Fruit fly (Drosophila melanogaster) whole organism, embryonic: ENCODE measurements around the gene Mgstl.
A peak's percentile ranks its signal among the peaks of the same experiment; 100 is the strongest.

ENCODE experiments used
- Adf1 ChIP-seq: fragments of 200-800 bp; sonication (Bioruptor generic); IDR thresholded peaks from 2 replicates; pipeline ENCODE4 v1.3.6; 2022; ENCODE audit warnings: missing biosample characterization, missing genetic modification characterization
- Aef1 ChIP-seq: fragments of 200-800 bp; sonication (Bioruptor generic); IDR thresholded peaks from 3 replicates; pipeline ENCODE4 v1.3.6; 2022; ENCODE audit warnings: missing biosample characterization, missing genetic modification characterization
- BtbVII ChIP-seq: fragments of 200-800 bp; sonication (Bioruptor generic); optimal IDR thresholded peaks from 3 replicates; lab custom pipeline; 2017; ENCODE audit warnings: missing biosample characterization, mild to moderate bottlenecking, missing genetic modification characterization
- C15 ChIP-seq: fragments of 200-800 bp; sonication (Bioruptor generic); IDR thresholded peaks from 3 replicates; pipeline ENCODE4 v1.3.6; 2022; ENCODE audit warnings: missing biosample characterization, missing genetic modification characterization
- CG10366 ChIP-seq: fragments of 200-800 bp; sonication (Bioruptor generic); IDR thresholded peaks from 2 replicates; pipeline ENCODE4 v1.3.6; 2022; ENCODE audit warnings: missing biosample characterization, missing genetic modification characterization
- CG11695 ChIP-seq: fragments of 200-800 bp; sonication (Bioruptor generic); IDR thresholded peaks from 3 replicates; pipeline ENCODE4 v1.3.6; 2022; ENCODE audit warnings: missing biosample characterization, missing genetic modification characterization
- CG12659 ChIP-seq: fragments of 200-800 bp; sonication (Bioruptor generic); optimal IDR thresholded peaks from 3 replicates; lab custom pipeline; 2017; ENCODE audit warnings: mild to moderate bottlenecking, missing biosample characterization, missing genetic modification reagents, missing genetic modification characterization
- CG14014 ChIP-seq: fragments of 200-800 bp; sonication (Bioruptor generic); IDR thresholded peaks from 2 replicates; pipeline ENCODE4 v1.3.6; 2022; ENCODE audit warnings: missing biosample characterization, missing genetic modification characterization
- CG14860 ChIP-seq: fragments of 200-800 bp; sonication (Bioruptor generic); IDR thresholded peaks from 3 replicates; pipeline ENCODE4 v1.3.6; 2022; ENCODE audit warnings: missing biosample characterization, missing genetic modification characterization; ENCODE audit not compliant: partially characterized antibody
- CG15073 ChIP-seq: fragments of 200-800 bp; sonication (Bioruptor generic); optimal IDR thresholded peaks from 2 replicates; lab custom pipeline; 2016; ENCODE audit warnings: missing biosample characterization, missing genetic modification characterization
- CG17328 ChIP-seq: fragments of 200-800 bp; sonication (Bioruptor generic); IDR thresholded peaks from 2 replicates; pipeline ENCODE4 v1.3.6; 2022; ENCODE audit warnings: missing biosample characterization, missing genetic modification characterization
- CG17359 ChIP-seq: fragments of 200-800 bp; sonication (Bioruptor generic); optimal IDR thresholded peaks from 3 replicates; lab custom pipeline; 2018; ENCODE audit warnings: missing biosample characterization, mild to moderate bottlenecking, missing genetic modification characterization, moderate library complexity
- CG18599 ChIP-seq: fragments of 200-800 bp; sonication (Bioruptor generic); optimal IDR thresholded peaks from 3 replicates; lab custom pipeline; 2017; ENCODE audit warnings: missing biosample characterization, missing genetic modification characterization, mild to moderate bottlenecking, moderate library complexity, missing genetic modification reagents
- CG4820 ChIP-seq: fragments of 200-800 bp; sonication (Bioruptor generic); optimal IDR thresholded peaks from 3 replicates; lab custom pipeline; 2016; ENCODE audit warnings: missing biosample characterization, missing genetic modification characterization
- CG5953 ChIP-seq: fragments of 200-800 bp; sonication (Bioruptor generic); IDR thresholded peaks from 2 replicates; pipeline ENCODE4 v1.3.6; 2022; ENCODE audit warnings: missing biosample characterization, missing genetic modification characterization
- CG6689 ChIP-seq: fragments of 200-800 bp; sonication (Bioruptor generic); IDR thresholded peaks from 2 replicates; pipeline ENCODE4 v1.3.6; 2022; ENCODE audit warnings: missing biosample characterization, missing genetic modification characterization
- Dad ChIP-seq: fragments of 200-800 bp; sonication (Bioruptor generic); optimal IDR thresholded peaks from 3 replicates; lab custom pipeline; 2016; ENCODE audit warnings: missing biosample characterization, missing genetic modification characterization
- Drgx ChIP-seq: fragments of 200-800 bp; sonication (Bioruptor generic); IDR thresholded peaks from 2 replicates; pipeline ENCODE4 v1.3.6; 2022; ENCODE audit warnings: missing biosample characterization, missing genetic modification characterization
- Ets65A ChIP-seq: fragments of 200-800 bp; sonication (Bioruptor generic); peaks from one replicate; lab custom pipeline; 2016; ENCODE audit warnings: missing biosample characterization, missing genetic modification characterization
- Gug ChIP-seq: fragments of 200-800 bp; sonication (Bioruptor generic); IDR thresholded peaks from 4 replicates; pipeline ENCODE4 v1.3.6; 2022; ENCODE audit warnings: missing biosample characterization, missing genetic modification characterization
- Hr39 ChIP-seq: fragments of >200 bp; optimal IDR thresholded peaks from 2 replicates; lab custom pipeline; 2017
- Lpt ChIP-seq: fragments of >200 bp; optimal IDR thresholded peaks from 2 replicates; lab custom pipeline; 2018; ENCODE audit warnings: missing biosample characterization, missing genetic modification characterization
- Max ChIP-seq: fragments of 200-800 bp; sonication (Bioruptor generic); optimal IDR thresholded peaks from 2 replicates; lab custom pipeline; 2016; ENCODE audit warnings: missing biosample characterization, mild to moderate bottlenecking, missing genetic modification characterization
- Myb ChIP-seq: fragments of 200-800 bp; sonication (Bioruptor generic); optimal IDR thresholded peaks from 2 replicates; lab custom pipeline; 2016; ENCODE audit warnings: missing biosample characterization, missing genetic modification characterization
- NK7.1 ChIP-seq: fragments of 200-800 bp; sonication (Bioruptor generic); optimal IDR thresholded peaks from 3 replicates; lab custom pipeline; 2016; ENCODE audit warnings: missing biosample characterization, missing genetic modification characterization
- Pdp1 ChIP-seq, 2 experiments: fragments of 200-800 bp; sonication (Bioruptor generic); optimal IDR thresholded peaks; 3 replicates each; lab custom pipeline; 2016; ENCODE audit warnings: missing biosample characterization in 2 of 2, missing genetic modification characterization in 2 of 2, mild to moderate bottlenecking in 1 of 2, moderate library complexity in 1 of 2
- Spps ChIP-seq: fragments of 200-800 bp; sonication (Bioruptor generic); optimal IDR thresholded peaks from 2 replicates; lab custom pipeline; 2018; ENCODE audit warnings: missing biosample characterization, mild to moderate bottlenecking, missing genetic modification characterization
- Trl ChIP-seq, 3 experiments: fragments of >200 bp in 2 of 3; fragments of 200-800 bp in 1 of 3; sonication (Bioruptor generic) in 1 of 3; optimal IDR thresholded peaks; 2 replicates in 1 of 3; 3 replicates in 2 of 3; lab custom pipeline; 2016 to 2017; ENCODE audit warnings: missing biosample characterization in 1 of 3, missing genetic modification characterization in 1 of 3
- Xbp1 ChIP-seq: fragments of 200-800 bp; sonication (Bioruptor generic); optimal IDR thresholded peaks from 3 replicates; lab custom pipeline; 2016; ENCODE audit warnings: missing biosample characterization, mild to moderate bottlenecking, missing genetic modification characterization
- amos ChIP-seq: fragments of 200-800 bp; sonication (Bioruptor generic); IDR thresholded peaks from 2 replicates; pipeline ENCODE4 v1.3.6; 2022; ENCODE audit warnings: missing biosample characterization, missing genetic modification characterization; ENCODE audit not compliant: partially characterized antibody
- ase ChIP-seq: fragments of 200-800 bp; sonication (Bioruptor generic); IDR thresholded peaks from 3 replicates; pipeline ENCODE4 v1.3.6; 2022; ENCODE audit warnings: missing biosample characterization, missing genetic modification characterization
- bab2 ChIP-seq: fragments of 200-800 bp; sonication (Bioruptor generic); optimal IDR thresholded peaks from 2 replicates; lab custom pipeline; 2016; ENCODE audit warnings: missing biosample characterization, missing genetic modification characterization
- cg ChIP-seq: fragments of 200-800 bp; sonication (Bioruptor generic); optimal IDR thresholded peaks from 3 replicates; lab custom pipeline; 2019; ENCODE audit warnings: missing biosample characterization, mild to moderate bottlenecking, missing genetic modification characterization, moderate library complexity
- crol ChIP-seq: fragments of 200-800 bp; sonication (Bioruptor generic); IDR thresholded peaks from 2 replicates; pipeline ENCODE4 v1.3.6; 2022; ENCODE audit warnings: missing biosample characterization, missing genetic modification characterization
- disco-r ChIP-seq: fragments of 200-800 bp; sonication (Bioruptor generic); optimal IDR thresholded peaks from 2 replicates; lab custom pipeline; 2016; ENCODE audit warnings: missing biosample characterization, missing genetic modification characterization
- fru ChIP-seq: fragments of >200 bp; optimal IDR thresholded peaks from 2 replicates; lab custom pipeline; 2017
- ken ChIP-seq: fragments of 200-800 bp; sonication (Bioruptor generic); IDR thresholded peaks from 3 replicates; pipeline ENCODE4 v1.3.6; 2022; ENCODE audit warnings: missing biosample characterization, missing genetic modification characterization
- mld ChIP-seq: fragments of 200-800 bp; sonication (Bioruptor generic); IDR thresholded peaks from 3 replicates; pipeline ENCODE4 v1.3.6; 2022; ENCODE audit warnings: missing biosample characterization, missing genetic modification characterization; ENCODE audit not compliant: partially characterized antibody
- nerfin-2 ChIP-seq: fragments of 200-800 bp; sonication (Bioruptor generic); IDR thresholded peaks from 2 replicates; pipeline ENCODE4 v1.3.6; 2022; ENCODE audit warnings: missing biosample characterization, missing genetic modification characterization; ENCODE audit not compliant: partially characterized antibody
- nom ChIP-seq: fragments of 200-800 bp; sonication (Bioruptor generic); optimal IDR thresholded peaks from 2 replicates; lab custom pipeline; 2017; ENCODE audit warnings: missing biosample characterization, missing genetic modification characterization, mild to moderate bottlenecking, moderate library complexity, missing genetic modification reagents
- otp ChIP-seq: fragments of 200-800 bp; sonication (Bioruptor generic); IDR thresholded peaks from 3 replicates; pipeline ENCODE4, ENCODE4 v1.3.6; 2022; ENCODE audit warnings: missing biosample characterization, missing genetic modification characterization
- pros ChIP-seq: fragments of 200-800 bp; sonication (Bioruptor generic); optimal IDR thresholded peaks from 3 replicates; lab custom pipeline; 2019; ENCODE audit warnings: missing biosample characterization, mild to moderate bottlenecking, missing genetic modification characterization, moderate library complexity
- rib ChIP-seq: fragments of 200-800 bp; sonication (Bioruptor generic); IDR thresholded peaks from 2 replicates; pipeline ENCODE4 v1.3.6; 2022; ENCODE audit warnings: missing biosample characterization, missing genetic modification characterization
- run ChIP-seq: fragments of 200-800 bp; sonication (Bioruptor generic); optimal IDR thresholded peaks from 3 replicates; lab custom pipeline; 2018; ENCODE audit warnings: missing biosample characterization, mild to moderate bottlenecking, missing genetic modification characterization
- sc ChIP-seq, 3 experiments: fragments of >200 bp in 2 of 3; fragments of 200-800 bp in 1 of 3; sonication (Bioruptor generic) in 1 of 3; optimal IDR thresholded peaks; 2 replicates in 2 of 3; 3 replicates in 1 of 3; lab custom pipeline; 2017; ENCODE audit warnings: mild to moderate bottlenecking in 1 of 3, missing biosample characterization in 1 of 3, missing genetic modification characterization in 1 of 3, missing genetic modification reagents in 1 of 3
- schlank ChIP-seq: fragments of 200-800 bp; sonication (Bioruptor generic); optimal IDR thresholded peaks from 2 replicates; lab custom pipeline; 2018; ENCODE audit warnings: missing biosample characterization, mild to moderate bottlenecking, missing genetic modification characterization
- sob ChIP-seq: fragments of 200-800 bp; sonication (Bioruptor generic); IDR thresholded peaks from 2 replicates; pipeline ENCODE4 v1.3.6; 2022; ENCODE audit warnings: missing biosample characterization, missing genetic modification characterization
- trh ChIP-seq: fragments of 200-800 bp; sonication (Bioruptor generic); optimal IDR thresholded peaks from 2 replicates; lab custom pipeline; 2016; ENCODE audit warnings: missing biosample characterization, missing genetic modification characterization
- usp ChIP-seq: fragments of >200 bp; optimal IDR thresholded peaks from 2 replicates; lab custom pipeline; 2017; ENCODE audit warnings: missing biosample characterization, missing genetic modification characterization
- vvl ChIP-seq: fragments of 200-800 bp; sonication (Bioruptor generic); IDR thresholded peaks from 2 replicates; pipeline ENCODE4 v1.3.6; 2022; ENCODE audit warnings: missing biosample characterization, missing genetic modification characterization
- zen ChIP-seq: fragments of 200-800 bp; sonication (Bioruptor generic); optimal IDR thresholded peaks from 3 replicates; lab custom pipeline; 2018; ENCODE audit warnings: missing biosample characterization, mild to moderate bottlenecking, missing genetic modification characterization, moderate library complexity

Mgstl gene

DNA sequence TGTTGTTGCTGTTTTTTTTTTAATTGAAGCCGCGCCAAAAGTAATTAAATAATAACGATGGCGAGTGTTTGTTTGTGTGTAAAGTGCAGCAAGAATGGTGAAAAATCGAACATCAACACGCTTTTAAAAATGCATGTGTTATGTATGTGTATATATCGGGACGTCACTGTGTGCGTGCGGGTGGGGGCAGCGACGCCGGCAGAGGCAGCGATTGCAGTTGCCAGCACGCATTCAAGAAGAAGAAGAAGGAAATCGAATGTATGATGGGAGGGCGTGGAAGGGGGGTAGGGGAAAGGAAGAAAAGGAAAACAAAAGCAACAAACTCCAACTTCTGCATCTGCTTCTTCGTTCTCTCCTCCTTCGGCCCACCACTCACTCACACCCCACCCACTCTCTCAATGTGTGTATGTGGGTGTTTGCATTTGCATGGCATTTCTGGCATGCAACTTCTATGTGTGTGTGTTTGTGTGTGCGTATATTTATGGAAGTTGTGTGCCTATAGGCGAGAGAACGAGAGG is 13.1 kb downstream of the Mgstl start:
- TF ChIP-seq Gug (GFP tag; lab: Robert Waterston, UW), result no peak
- TF ChIP-seq Max (GFP tag; lab: Kevin White, UChicago), result no peak
- no peak for TF ChIP-seq CG12659
- no peak for TF ChIP-seq Pdp1 (GFP tag; optimal IDR thresholded peaks at IDR 0.05; lab: Kevin White, UChicago)
- no peak for TF ChIP-seq fru (lab: Kevin White, UChicago)
- no peak for TF ChIP-seq bab2 (GFP tag; lab: Kevin White, UChicago)
- TF ChIP-seq otp (GFP tag; lab: Robert Waterston, UW), result no peak
- no peak for TF ChIP-seq C15
- TF ChIP-seq CG17328 (GFP tag; lab: Robert Waterston, UW), result no peak
- TF ChIP-seq CG5953 (GFP tag; lab: Robert Waterston, UW), result no peak
- TF ChIP-seq Dad, result no peak
- peak; percentile 20; the same call in 1 of the 2 replicates for TF ChIP-seq rib (GFP tag; lab: Robert Waterston, UW)
- TF ChIP-seq NK7.1 (GFP tag; lab: Kevin White, UChicago), result no peak
- no peak for TF ChIP-seq sc (optimal IDR thresholded peaks at IDR 0.05; lab: Kevin White, UChicago)
- no peak for TF ChIP-seq sc (GFP tag; optimal IDR thresholded peaks at IDR 0.05; lab: Kevin White, UChicago)
- TF ChIP-seq BtbVII (GFP tag; lab: Kevin White, UChicago), result no peak
- TF ChIP-seq sob, result no peak
- TF ChIP-seq Aef1 (GFP tag; lab: Robert Waterston, UW), result no peak
- TF ChIP-seq vvl (GFP tag; lab: Robert Waterston, UW), result peak; percentile 12; the same call in 1 of the 2 replicates
- no peak for TF ChIP-seq CG14014
- TF ChIP-seq CG14860, result no peak
- TF ChIP-seq nerfin-2 (GFP tag; lab: Robert Waterston, UW), result no peak
- TF ChIP-seq Spps (tag; lab: Kevin White, UChicago), result no peak
- TF ChIP-seq cg (GFP tag; lab: Kevin White, UChicago), result peak; percentile 81
- TF ChIP-seq Adf1 (GFP tag; lab: Robert Waterston, UW), result peak; percentile 31; the same call in 1 of the 2 replicates
- no peak for TF ChIP-seq Xbp1 (GFP tag; lab: Kevin White, UChicago)
- no peak for TF ChIP-seq CG10366 (GFP tag; lab: Robert Waterston, UW)
- TF ChIP-seq crol, result peak; percentile 93
- no peak for TF ChIP-seq CG4820 (GFP tag; lab: Kevin White, UChicago)
- no peak for TF ChIP-seq Ets65A
- TF ChIP-seq CG18599, result no peak
- TF ChIP-seq Trl (optimal IDR thresholded peaks at IDR 0.05; lab: Kevin White, UChicago), result peak in 1 of 2 experiments; percentile 5
- no peak for TF ChIP-seq Trl (GFP tag; optimal IDR thresholded peaks at IDR 0.05; lab: Kevin White, UChicago)
- no peak for TF ChIP-seq CG11695 (GFP tag; lab: Robert Waterston, UW)
- TF ChIP-seq schlank (tag; lab: Kevin White, UChicago), result no peak
- TF ChIP-seq amos (GFP tag; lab: Robert Waterston, UW), result no peak
- no peak for TF ChIP-seq ase (GFP tag; lab: Robert Waterston, UW)
- no peak for TF ChIP-seq usp
- TF ChIP-seq trh (GFP tag; lab: Kevin White, UChicago), result no peak
- peak; percentile 72 for TF ChIP-seq nom (GFP tag; lab: Kevin White, UChicago)
- TF ChIP-seq Myb (GFP tag; lab: Kevin White, UChicago), result no peak
- TF ChIP-seq Drgx (GFP tag; lab: Robert Waterston, UW), result peak; percentile 44; the same call in 1 of the 2 replicates
- no peak for TF ChIP-seq mld (GFP tag; lab: Robert Waterston, UW)
- peak; percentile 75 for TF ChIP-seq CG15073
- 0 out of 3 replicates have a peak, but pooled peaks have one; percentile 28 for TF ChIP-seq ken (GFP tag; lab: Robert Waterston, UW)
- TF ChIP-seq pros (GFP tag; lab: Kevin White, UChicago), result peak; percentile 10
- TF ChIP-seq CG6689 (GFP tag; lab: Robert Waterston, UW), result no peak
- no peak for TF ChIP-seq CG17359 (tag; lab: Kevin White, UChicago)
- no peak for TF ChIP-seq run (tag; lab: Kevin White, UChicago)
- TF ChIP-seq Hr39 (lab: Kevin White, UChicago), result no peak
- TF ChIP-seq Lpt, result no peak
- no peak for TF ChIP-seq disco-r (GFP tag; lab: Kevin White, UChicago)
- no peak for TF ChIP-seq zen (tag; lab: Kevin White, UChicago)
